Worm (Caenorhabditis elegans): ENCODE measurements around the gene F41F3.1.
A peak's percentile ranks its signal among the peaks of the same experiment; 100 is the strongest.

ce11 chrV:4694466-4695092 lies 40.2 kb downstream of the F41F3.1 start:
- TF ChIP-seq nhr-28 (tag; optimal IDR thresholded peaks at IDR 0.05) (no peak), sptf-1 (tag; optimal IDR thresholded peaks at IDR 0.05) (no peak), ztf-11 (tag; optimal IDR thresholded peaks at IDR 0.05) (no peak), lir-3 (tag; optimal IDR thresholded peaks at IDR 0.05; ENCODE audit: poor library complexity) (peak; percentile 57), nhr-77 (tag; optimal IDR thresholded peaks at IDR 0.05) (no peak), lin-39 (tag; optimal IDR thresholded peaks at IDR 0.05) (peak; percentile 27), fos-1 (tag; optimal IDR thresholded peaks at IDR 0.05) (no peak), aha-1 (tag; optimal IDR thresholded peaks at IDR 0.05) (no peak), pqm-1 (tag; optimal IDR thresholded peaks at IDR 0.05) (no peak), lsy-2 (tag; optimal IDR thresholded peaks at IDR 0.05) (peak; percentile 9 to 62), mep-1 (tag; optimal IDR thresholded peaks at IDR 0.05) (no peak)

Data from whole organism, L1 larva.